Worm (Caenorhabditis elegans): ENCODE results near the gene C46C11.3.

DNA sequence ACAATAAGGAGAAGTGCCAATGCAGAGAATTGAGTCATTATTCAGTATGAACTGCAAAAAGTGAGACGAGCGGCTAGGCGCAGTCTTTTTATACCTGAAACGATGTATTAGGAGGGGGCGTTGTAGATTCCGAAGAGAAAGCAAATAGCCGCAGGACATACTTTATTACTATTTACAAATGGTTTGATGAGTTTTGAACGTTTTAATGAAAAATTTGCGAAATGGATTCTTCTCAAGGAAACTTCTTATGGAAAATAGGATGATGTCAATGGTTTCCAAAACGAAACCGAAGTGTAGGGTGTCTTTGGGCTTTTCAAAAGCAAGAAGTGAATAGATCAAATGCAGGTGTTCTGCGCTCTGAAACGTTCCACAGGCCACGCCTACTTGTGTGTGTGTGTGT, 55.9 kb downstream of the C46C11.3 start, which contains the start of gene flp-11:
- TF ChIP-seq fos-1 (tag; optimal IDR thresholded peaks at IDR 0.05): no peak
- no peak for TF ChIP-seq unc-39 (tag; optimal IDR thresholded peaks at IDR 0.05)
- no peak for TF ChIP-seq daf-12 (tag; optimal IDR thresholded peaks at IDR 0.05)
- TF ChIP-seq egl-5 (tag; optimal IDR thresholded peaks at IDR 0.05): no peak
- no peak for TF ChIP-seq pqm-1 (tag; optimal IDR thresholded peaks at IDR 0.05)
- TF ChIP-seq tbx-2 (tag; optimal IDR thresholded peaks at IDR 0.05): no peak
- no peak for TF ChIP-seq lin-39 (tag; optimal IDR thresholded peaks at IDR 0.05)
- TF ChIP-seq nhr-11 (tag; optimal IDR thresholded peaks at IDR 0.05): no peak
- TF ChIP-seq fkh-10 (GFP tag; optimal IDR thresholded peaks at IDR 0.05): no peak
- no peak for TF ChIP-seq ztf-4 (tag; optimal IDR thresholded peaks at IDR 0.05)
- no peak for TF ChIP-seq unc-62 (GFP tag; optimal IDR thresholded peaks at IDR 0.05)
- TF ChIP-seq zag-1 (tag; optimal IDR thresholded peaks at IDR 0.05): no peak
- TF ChIP-seq elt-1 (tag; optimal IDR thresholded peaks at IDR 0.05): no peak
- TF ChIP-seq nhr-76 (tag; optimal IDR thresholded peaks at IDR 0.05): no peak

Measured in whole organism, L3 larva.